Worm (Caenorhabditis elegans): ENCODE data around the gene kbp-1.
A peak's percentile ranks its signal among the peaks of the same experiment; 100 is the strongest.

kbp-1 gene

ce11 chrIII:6887574-6887973 lies 18.1 kb downstream of the kbp-1 start (continued):
- peak; percentile 52 for TF ChIP-seq C08G9.2 (tag; optimal IDR thresholded peaks at IDR 0.05)
- peak; percentile 58 for TF ChIP-seq ttx-3 (tag; optimal IDR thresholded peaks at IDR 0.05)
- TF ChIP-seq nhr-11 (tag; optimal IDR thresholded peaks at IDR 0.05): no peak
- TF ChIP-seq sdc-2 (tag; optimal IDR thresholded peaks at IDR 0.05): peak; percentile 68
- TF ChIP-seq ahr-1 (tag; optimal IDR thresholded peaks at IDR 0.05): no peak
- TF ChIP-seq sox-2 (GFP tag; IDR thresholded peaks at IDR 0.05): peak; percentile 66
- peak; percentile 55 for TF ChIP-seq fax-1 (tag; optimal IDR thresholded peaks at IDR 0.05)
- TF ChIP-seq dve-1 (tag; optimal IDR thresholded peaks at IDR 0.05): peak; percentile 47
- peak; percentile 58 for TF ChIP-seq hlh-30 (tag; optimal IDR thresholded peaks at IDR 0.05; ENCODE audit: insufficient read depth)
- no peak for TF ChIP-seq ama-1 (optimal IDR thresholded peaks at IDR 0.05)
- TF ChIP-seq Y22D7AL.16 (tag; optimal IDR thresholded peaks at IDR 0.05): peak; percentile 54
- TF ChIP-seq hlh-8 (tag; optimal IDR thresholded peaks at IDR 0.05): peak; percentile 53
- TF ChIP-seq pha-2 (tag; optimal IDR thresholded peaks at IDR 0.05): no peak
- no peak for TF ChIP-seq pqm-1 (tag; optimal IDR thresholded peaks at IDR 0.05)
- TF ChIP-seq sox-4 (tag; optimal IDR thresholded peaks at IDR 0.05): peak; percentile 76
- peak; percentile 72 for TF ChIP-seq ztf-16 (tag; optimal IDR thresholded peaks at IDR 0.05)
- TF ChIP-seq elt-4 (tag; optimal IDR thresholded peaks at IDR 0.05): no peak
- peak; percentile 56 for TF ChIP-seq npax-4 (tag; optimal IDR thresholded peaks at IDR 0.05)
- no peak for TF ChIP-seq hlh-15 (tag; optimal IDR thresholded peaks at IDR 0.05)
- peak; percentile 75 for TF ChIP-seq madf-2 (tag; optimal IDR thresholded peaks at IDR 0.05)
- TF ChIP-seq F13H6.1 (tag; optimal IDR thresholded peaks at IDR 0.05): peak; percentile 33
- TF ChIP-seq mec-3 (tag; optimal IDR thresholded peaks at IDR 0.05; ENCODE audit: borderline replicate concordance): no peak
- peak; percentile 70 for TF ChIP-seq tbx-2 (tag; optimal IDR thresholded peaks at IDR 0.05)
- TF ChIP-seq ets-4 (tag; optimal IDR thresholded peaks at IDR 0.05): no peak

- TF ChIP-seq hlh-15 (tag; optimal IDR thresholded peaks at IDR 0.05) (no peak), zip-5 (tag; optimal IDR thresholded peaks at IDR 0.05) (no peak), mec-3 (tag; optimal IDR thresholded peaks at IDR 0.05; ENCODE audit: borderline replicate concordance) (no peak), elt-4 (tag; optimal IDR thresholded peaks at IDR 0.05) (no peak), rnt-1 (tag; optimal IDR thresholded peaks at IDR 0.05) (no peak), odd-2 (tag; optimal IDR thresholded peaks at IDR 0.05) (no peak), madf-2 (tag; optimal IDR thresholded peaks at IDR 0.05) (no peak), ref-2 (tag; optimal IDR thresholded peaks at IDR 0.05) (peak; percentile 17), ztf-16 (tag; optimal IDR thresholded peaks at IDR 0.05) (no peak), dve-1 (tag; optimal IDR thresholded peaks at IDR 0.05) (peak; percentile 12), ceh-48 (tag; optimal IDR thresholded peaks at IDR 0.05) (no peak), pha-4 (tag; optimal IDR thresholded peaks at IDR 0.05) (no peak)
Observed at ce11 chrIII:6888497-6888896, 19.1 kb downstream of the kbp-1 start.

ce11 chrIII:6888999-6889824 lies 19.8 kb downstream of the kbp-1 start, which contains the start of the genes brd-1 and K04C2.2:
brd-1 (minus strand) TSS chrIII:6889504.
K04C2.2 (plus strand) TSS chrIII:6889774.
- TF ChIP-seq ceh-18 (tag; optimal IDR thresholded peaks at IDR 0.05) (no peak), sox-2 (GFP tag; IDR thresholded peaks at IDR 0.05) (no peak), ceh-22 (tag; optimal IDR thresholded peaks at IDR 0.05) (no peak), Y22D7AL.16 (tag; optimal IDR thresholded peaks at IDR 0.05) (no peak), ceh-34 (tag; optimal IDR thresholded peaks at IDR 0.05) (no peak), fkh-6 (tag; optimal IDR thresholded peaks at IDR 0.05) (no peak)

- no peak for TF ChIP-seq pqm-1 (tag; optimal IDR thresholded peaks at IDR 0.05)
- no peak for TF ChIP-seq F13H6.1 (tag; optimal IDR thresholded peaks at IDR 0.05)
- no peak for TF ChIP-seq unc-86 (tag; optimal IDR thresholded peaks at IDR 0.05)
- TF ChIP-seq ceh-48 (tag; optimal IDR thresholded peaks at IDR 0.05): no peak
- TF ChIP-seq nfya-1 (tag; optimal IDR thresholded peaks at IDR 0.05): no peak
- no peak for TF ChIP-seq hlh-13 (GFP tag; optimal IDR thresholded peaks at IDR 0.05)
- TF ChIP-seq ztf-16 (tag; optimal IDR thresholded peaks at IDR 0.05): no peak
- no peak for TF ChIP-seq ceh-30 (tag; optimal IDR thresholded peaks at IDR 0.05)
Observed at ce11 chrIII:6891560-6891959, 22.1 kb downstream of the kbp-1 start, which contains the start of gene K04C2.5. K04C2.5 (minus strand) TSS chrIII:6891660.

Measured in whole organism, late embryonic.